Fruit fly (Drosophila melanogaster): ENCODE data around the gene CG7878.

Gene CG7878

DNA sequence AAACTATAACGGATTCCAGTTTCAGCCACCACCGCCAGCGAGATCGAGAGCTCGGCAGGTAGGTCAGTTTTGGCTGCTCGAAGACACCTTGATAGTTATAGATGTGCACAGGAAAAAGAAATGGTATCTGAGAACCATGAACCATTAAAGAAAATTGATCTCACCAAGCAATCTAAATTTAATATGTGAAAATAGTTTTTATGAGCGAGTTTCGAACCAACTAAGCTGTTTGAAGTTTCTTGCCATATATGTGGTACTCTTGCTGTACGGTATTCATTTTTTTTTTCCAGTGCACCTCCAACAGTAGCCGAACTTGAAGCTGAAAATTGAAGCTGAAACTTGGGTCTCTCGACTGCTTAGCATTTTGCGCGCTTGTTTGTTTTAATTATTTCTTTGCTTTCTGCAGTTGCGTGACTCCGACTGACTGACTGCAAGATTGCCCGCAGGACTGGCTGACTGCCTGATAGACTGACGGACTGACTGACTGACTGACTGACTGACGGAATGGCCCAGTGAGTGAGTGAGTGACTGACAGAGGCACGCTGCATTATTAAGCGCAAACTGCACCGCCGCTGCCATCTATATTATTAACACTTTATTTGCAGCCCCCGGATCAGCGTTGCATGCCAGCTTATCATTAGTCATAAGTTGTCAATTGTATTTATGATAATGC is 49.1 kb downstream of the CG7878 start (continued):
- TF ChIP-seq CG8632 (GFP tag; optimal IDR thresholded peaks at IDR 0.05) (peak; percentile 26), eg (GFP tag; IDR thresholded peaks at IDR 0.05) (peak; percentile 83), CG6808 (GFP tag; optimal IDR thresholded peaks at IDR 0.05) (no peak), topi (GFP tag; optimal IDR thresholded peaks at IDR 0.05) (peak; percentile 17), CG3919 (GFP tag; optimal IDR thresholded peaks at IDR 0.05) (peak; percentile 58), Lpt (GFP tag; optimal IDR thresholded peaks at IDR 0.05) (peak; percentile 43), CG10669 (GFP tag; optimal IDR thresholded peaks at IDR 0.05) (peak; percentile 16), CG15336 (GFP tag; IDR thresholded peaks at IDR 0.05) (peak; percentile 73), CG6163 (GFP tag; IDR thresholded peaks at IDR 0.05) (peak; percentile 40; the same call in 1 of the 3 replicates), CG31627 (GFP tag; optimal IDR thresholded peaks at IDR 0.05) (no peak), Hr38 (GFP tag; optimal IDR thresholded peaks at IDR 0.05) (no peak), fkh (GFP tag; optimal IDR thresholded peaks at IDR 0.05) (no peak), CG11762 (GFP tag; optimal IDR thresholded peaks at IDR 0.05; ENCODE audit: insufficient read depth) (peak; percentile 48), Eip93F (GFP tag; optimal IDR thresholded peaks at IDR 0.05) (no peak), CG9139 (GFP tag; optimal IDR thresholded peaks at IDR 0.05) (no peak), Smox (GFP tag; optimal IDR thresholded peaks at IDR 0.05) (no peak), dsx (GFP tag; optimal IDR thresholded peaks at IDR 0.05; ENCODE audit: poor library complexity, severe bottlenecking) (no peak)
